Worm (Caenorhabditis elegans) whole organism, L3 larva: Measurements from ENCODE around the gene F41G4.7.

Experiments used
- fkh-10 ChIP-seq: sonication (generic microtip); optimal IDR thresholded peaks from 2 replicates; lab custom pipeline; 2017; ENCODE audit warnings: missing biosample characterization, missing genetic modification reagents, missing genetic modification characterization
- fkh-2 ChIP-seq: fragments of 150-350 bp; optimal IDR thresholded peaks from 2 replicates; lab custom pipeline; 2014; ENCODE audit warnings: missing biosample characterization, missing genetic modification reagents, missing genetic modification characterization
- hmg-11 ChIP-seq: sonication (generic microtip); optimal IDR thresholded peaks from 2 replicates; lab custom pipeline; 2016; ENCODE audit warnings: missing genetic modification characterization, missing compliant biosample characterization
- nhr-67 ChIP-seq: fragments of 150-350 bp; optimal IDR thresholded peaks from 2 replicates; lab custom pipeline; 2014; ENCODE audit warnings: missing biosample characterization, missing genetic modification characterization
- nhr-77 ChIP-seq: fragments of 150-350 bp; optimal IDR thresholded peaks from 2 replicates; lab custom pipeline; 2014; ENCODE audit warnings: missing biosample characterization, missing genetic modification characterization
- unc-39 ChIP-seq: sonication (generic microtip); optimal IDR thresholded peaks from 4 replicates; lab custom pipeline; 2017; ENCODE audit warnings: missing biosample characterization, missing genetic modification characterization

- TF ChIP-seq fkh-2 (no peak), nhr-77 (tag; lab: Kevin White, UChicago) (no peak), hmg-11 (tag; lab: Kevin White, UChicago) (peak; percentile 21), fkh-10 (GFP tag; lab: Kevin White, UChicago) (no peak), nhr-67 (tag; lab: Kevin White, UChicago) (no peak), unc-39 (no peak)
Observed at ce11 chrX:16793470-16793869, 42.7 kb downstream of the F41G4.7 start.
